Worm (Caenorhabditis elegans) whole organism, late embryonic: ENCODE measurements around the gene chts-1.

Source experiments
- C08G9.2 ChIP-seq: sonication (generic microtip); optimal IDR thresholded peaks from 2 replicates; lab custom pipeline; 2016; ENCODE audit warnings: mild to moderate bottlenecking, missing genetic modification characterization, moderate library complexity, missing compliant biosample characterization
- F13H6.1 ChIP-seq: sonication (generic microtip); optimal IDR thresholded peaks from 2 replicates; lab custom pipeline; 2016; ENCODE audit warnings: missing genetic modification characterization, missing compliant biosample characterization
- K09A11.1 ChIP-seq: sonication (generic microtip); optimal IDR thresholded peaks from 2 replicates; lab custom pipeline; 2017; ENCODE audit warnings: antibody characterized with exemption, mild to moderate bottlenecking, missing genetic modification characterization, missing compliant biosample characterization; ENCODE audit not compliant: insufficient read depth
- T23F11.4 ChIP-seq: fragments of 200-800 bp; sonication (Bioruptor generic); optimal IDR thresholded peaks from 2 replicates; lab custom pipeline; 2018; ENCODE audit warnings: mild to moderate bottlenecking, missing genetic modification characterization, missing compliant biosample characterization
- Y22D7AL.16 ChIP-seq: sonication (generic microtip); optimal IDR thresholded peaks from 2 replicates; lab custom pipeline; 2016; ENCODE audit warnings: missing genetic modification characterization, missing compliant biosample characterization
- ama-1 ChIP-seq: fragments of 150-350 bp; optimal IDR thresholded peaks from 2 replicates; lab custom pipeline; 2014
- ceh-19 ChIP-seq: fragments of 200-800 bp; sonication (Bioruptor generic); optimal IDR thresholded peaks from 2 replicates; lab custom pipeline; 2018; ENCODE audit warnings: mild to moderate bottlenecking, missing genetic modification characterization, missing compliant biosample characterization
- ceh-2 ChIP-seq: sonication (generic microtip); optimal IDR thresholded peaks from 2 replicates; lab custom pipeline; 2016; ENCODE audit warnings: missing genotype, missing genetic modification characterization, missing compliant biosample characterization
- ceh-22 ChIP-seq: sonication (generic microtip); optimal IDR thresholded peaks from 2 replicates; lab custom pipeline; 2017; ENCODE audit warnings: missing biosample characterization, missing genetic modification characterization
- ceh-31 ChIP-seq: sonication (generic microtip); optimal IDR thresholded peaks from 2 replicates; lab custom pipeline; 2016; ENCODE audit warnings: missing genetic modification characterization, missing compliant biosample characterization
- ceh-34 ChIP-seq: sonication (generic microtip); optimal IDR thresholded peaks from 2 replicates; lab custom pipeline; 2016; ENCODE audit warnings: mild to moderate bottlenecking, missing genetic modification characterization, missing compliant biosample characterization
- ceh-45 ChIP-seq: fragments of 200-800 bp; sonication (Bioruptor generic); IDR thresholded peaks from 2 replicates; pipeline ENCODE4 v1.3.6; 2022; ENCODE audit warnings: missing genetic modification reagents, missing genetic modification characterization, missing compliant biosample characterization
- ceh-6 ChIP-seq: fragments of 200-800 bp; sonication (Bioruptor generic); optimal IDR thresholded peaks from 2 replicates; lab custom pipeline; 2018; ENCODE audit warnings: mild to moderate bottlenecking, missing genetic modification characterization, missing compliant biosample characterization
- fax-1 ChIP-seq: sonication (generic microtip); optimal IDR thresholded peaks from 2 replicates; lab custom pipeline; 2016; ENCODE audit warnings: missing genotype, missing genetic modification characterization, missing compliant biosample characterization
- hlh-30 ChIP-seq: sonication (generic microtip); optimal IDR thresholded peaks from 2 replicates; lab custom pipeline; 2017; ENCODE audit warnings: antibody characterized with exemption, missing genetic modification characterization, missing compliant biosample characterization; ENCODE audit not compliant: insufficient read depth
- hlh-6 ChIP-seq: sonication (generic microtip); optimal IDR thresholded peaks from 2 replicates; lab custom pipeline; 2016; ENCODE audit warnings: missing genotype, missing genetic modification characterization, missing compliant biosample characterization
- hlh-8 ChIP-seq: sonication (generic microtip); optimal IDR thresholded peaks from 2 replicates; lab custom pipeline; 2016; ENCODE audit warnings: missing genotype, missing genetic modification characterization, missing compliant biosample characterization
- lim-6 ChIP-seq: sonication (generic microtip); optimal IDR thresholded peaks from 2 replicates; lab custom pipeline; 2016; ENCODE audit warnings: missing genetic modification characterization, missing compliant biosample characterization
- nfya-1 ChIP-seq: sonication (generic microtip); optimal IDR thresholded peaks from 2 replicates; lab custom pipeline; 2017; ENCODE audit warnings: missing genetic modification characterization, mild to moderate bottlenecking, missing compliant biosample characterization, antibody characterized with exemption, moderate library complexity
- pag-3 ChIP-seq: sonication (generic microtip); optimal IDR thresholded peaks from 2 replicates; lab custom pipeline; 2016; ENCODE audit warnings: missing compliant biosample characterization, missing genetic modification characterization, borderline replicate concordance
- pat-9 ChIP-seq: fragments of 200-800 bp; sonication (Bioruptor generic); optimal IDR thresholded peaks from 2 replicates; lab custom pipeline; 2018; ENCODE audit warnings: mild to moderate bottlenecking, missing genetic modification characterization, moderate library complexity, missing compliant biosample characterization
- pax-1 ChIP-seq: fragments of 150-350 bp; optimal IDR thresholded peaks from 2 replicates; lab custom pipeline; 2014; ENCODE audit warnings: missing biosample characterization, missing genetic modification characterization
- pqm-1 ChIP-seq: sonication (generic microtip); optimal IDR thresholded peaks from 2 replicates; lab custom pipeline; 2016; ENCODE audit warnings: missing genetic modification characterization, missing compliant biosample characterization
- pros-1 ChIP-seq: fragments of 150-350 bp; optimal IDR thresholded peaks from 2 replicates; lab custom pipeline; 2014; ENCODE audit warnings: missing biosample characterization, missing genetic modification reagents, missing genetic modification characterization
- ref-2 ChIP-seq: sonication (generic microtip); optimal IDR thresholded peaks from 2 replicates; lab custom pipeline; 2016; ENCODE audit warnings: missing genetic modification characterization, missing compliant biosample characterization
- rnt-1 ChIP-seq: sonication (generic microtip); optimal IDR thresholded peaks from 2 replicates; lab custom pipeline; 2016; ENCODE audit warnings: missing genetic modification characterization, missing compliant biosample characterization
- sdc-2 ChIP-seq: sonication (generic microtip); optimal IDR thresholded peaks from 2 replicates; lab custom pipeline; 2016; ENCODE audit warnings: missing genotype, missing genetic modification characterization, missing compliant biosample characterization
- syd-9 ChIP-seq: sonication (generic microtip); optimal IDR thresholded peaks from 2 replicates; lab custom pipeline; 2016; ENCODE audit warnings: mild to moderate bottlenecking, missing genetic modification characterization, moderate library complexity, missing compliant biosample characterization
- tbx-2 ChIP-seq: sonication (generic microtip); optimal IDR thresholded peaks from 2 replicates; lab custom pipeline; 2016; ENCODE audit warnings: missing genetic modification characterization, missing compliant biosample characterization
- tbx-7 ChIP-seq: sonication (generic microtip); optimal IDR thresholded peaks from 2 replicates; lab custom pipeline; 2016; ENCODE audit warnings: missing genotype, missing genetic modification characterization, missing compliant biosample characterization
- ttx-3 ChIP-seq: sonication (generic microtip); optimal IDR thresholded peaks from 2 replicates; lab custom pipeline; 2016; ENCODE audit warnings: missing genetic modification reagents, missing genetic modification characterization, missing compliant biosample characterization
- unc-42 ChIP-seq: sonication (generic microtip); optimal IDR thresholded peaks from 2 replicates; lab custom pipeline; 2016; ENCODE audit warnings: missing genotype, missing genetic modification characterization, missing compliant biosample characterization
- ztf-16 ChIP-seq: sonication (generic microtip); optimal IDR thresholded peaks from 2 replicates; lab custom pipeline; 2017; ENCODE audit warnings: missing genetic modification characterization, missing compliant biosample characterization

The chts-1 gene

ce11 chrX:7485748-7486147, 33.7 kb downstream of the chts-1 start, which contains the start of gene gly-12:
Gene gly-12, plus strand, starts transcription at chrX:7485864.
- TF ChIP-seq unc-42 (tag; lab: Kevin White, UChicago), result no peak
- peak; percentile 14 for TF ChIP-seq hlh-6 (tag; lab: Kevin White, UChicago)
- TF ChIP-seq pqm-1 (tag; lab: Kevin White, UChicago), result no peak
- TF ChIP-seq nfya-1 (tag; lab: Kevin White, UChicago), result peak; percentile 10
- peak; percentile 54 for TF ChIP-seq ceh-31 (tag; lab: Kevin White, UChicago)
- no peak for TF ChIP-seq F13H6.1 (tag; lab: Kevin White, UChicago)
- TF ChIP-seq ceh-6 (GFP tag; lab: Kevin White, UChicago), result no peak
- TF ChIP-seq ref-2, result peak; percentile 22
- TF ChIP-seq rnt-1 (tag; lab: Kevin White, UChicago), result peak; percentile 90
- peak; percentile 49 for TF ChIP-seq tbx-2
- TF ChIP-seq pax-1, result no peak
- peak; percentile 15 for TF ChIP-seq C08G9.2 (tag; lab: Kevin White, UChicago)

- TF ChIP-seq pros-1 (tag; lab: Kevin White, UChicago), result no peak
- no peak for TF ChIP-seq ama-1 (lab: Kevin White, UChicago)
- no peak for TF ChIP-seq fax-1
- no peak for TF ChIP-seq F13H6.1 (tag; lab: Kevin White, UChicago)
- TF ChIP-seq ttx-3 (tag; lab: Kevin White, UChicago), result no peak
- no peak for TF ChIP-seq ceh-22 (tag; lab: Kevin White, UChicago)
- no peak for TF ChIP-seq pag-3 (tag; lab: Kevin White, UChicago)
- no peak for TF ChIP-seq ref-2
- no peak for TF ChIP-seq hlh-30 (tag; lab: Kevin White, UChicago)
- TF ChIP-seq ceh-6 (GFP tag; lab: Kevin White, UChicago), result no peak
- no peak for TF ChIP-seq lim-6 (tag; lab: Kevin White, UChicago)
- no peak for TF ChIP-seq hlh-6 (tag; lab: Kevin White, UChicago)
- TF ChIP-seq rnt-1 (tag; lab: Kevin White, UChicago), result no peak
- TF ChIP-seq Y22D7AL.16 (tag; lab: Kevin White, UChicago), result no peak
- no peak for TF ChIP-seq hlh-8 (tag; lab: Kevin White, UChicago)
- TF ChIP-seq ceh-34 (tag; lab: Kevin White, UChicago), result no peak
- no peak for TF ChIP-seq ztf-16 (tag; lab: Kevin White, UChicago)
Measured at ce11 chrX:7480756-7481155, 38.7 kb downstream of the chts-1 start, which contains the start of gene F48E3.9. Gene F48E3.9, plus strand, starts transcription at chrX:7481056.

- TF ChIP-seq pros-1 (tag; lab: Kevin White, UChicago) (no peak), T23F11.4 (GFP tag; lab: Kevin White, UChicago) (no peak), F13H6.1 (tag; lab: Kevin White, UChicago) (no peak), syd-9 (tag; lab: Kevin White, UChicago) (no peak), pat-9 (no peak), tbx-7 (tag; lab: Kevin White, UChicago) (no peak), C08G9.2 (tag; lab: Kevin White, UChicago) (no peak), ceh-2 (tag; lab: Kevin White, UChicago) (no peak), sdc-2 (tag; lab: Kevin White, UChicago) (no peak)
- TF ChIP-seq, all 69 proteins: peak for 0
Measured at ce11 chrX:7478948-7479347, 40.5 kb downstream of the chts-1 start, which contains the start of gene mek-1. Gene mek-1, plus strand, starts transcription at chrX:7479248.

- TF ChIP-seq ref-2 (no peak), hlh-30 (tag; lab: Kevin White, UChicago) (peak; percentile 49), ceh-45 (GFP tag; lab: Robert Waterston, UW) (no peak), pat-9 (peak; percentile 8), tbx-2 (peak; percentile 57), K09A11.1 (tag; lab: Kevin White, UChicago) (peak; percentile 36), ceh-19 (GFP tag; lab: Kevin White, UChicago) (peak; percentile 46), unc-42 (tag; lab: Kevin White, UChicago) (peak; percentile 55), ceh-31 (tag; lab: Kevin White, UChicago) (peak; percentile 51), sdc-2 (tag; lab: Kevin White, UChicago) (peak; percentile 51), rnt-1 (tag; lab: Kevin White, UChicago) (peak; percentile 38), nfya-1 (tag; lab: Kevin White, UChicago) (no peak)
- TF ChIP-seq, all 69 proteins: peak for 9
Measured at ce11 chrX:7478476-7478875, 41.0 kb downstream of the chts-1 start.
